Worm (Caenorhabditis elegans) whole organism, young adult: ENCODE results near the gene M05D6.2.

Source experiments
- F10E7.11 ChIP-seq: sonication (generic microtip); optimal IDR thresholded peaks from 2 replicates; lab custom pipeline; 2017; ENCODE audit warnings: mild to moderate bottlenecking, missing genetic modification characterization, moderate library complexity, missing compliant biosample characterization
- F23B12.7 ChIP-seq: sonication (generic microtip); optimal IDR thresholded peaks from 2 replicates; lab custom pipeline; 2017; ENCODE audit warnings: missing genetic modification characterization, mild to moderate bottlenecking, missing compliant biosample characterization, antibody characterized with exemption, moderate library complexity; ENCODE audit not compliant: insufficient read depth
- F55B11.4 ChIP-seq: sonication (generic microtip); optimal IDR thresholded peaks from 2 replicates; lab custom pipeline; 2016; ENCODE audit warnings: missing compliant biosample characterization, missing genetic modification characterization, borderline replicate concordance; ENCODE audit not compliant: insufficient read depth
- K11D2.4 ChIP-seq: fragments of 200-800 bp; sonication (Bioruptor generic); IDR thresholded peaks from 2 replicates; pipeline ENCODE4 v1.3.6; 2022; ENCODE audit warnings: missing genetic modification reagents, missing genetic modification characterization, missing compliant biosample characterization
- Y53G8AR.9 ChIP-seq: fragments of 200-800 bp; sonication (Bioruptor generic); conservative IDR thresholded peaks from 2 replicates; pipeline ENCODE4 v1.3.6; 2022; ENCODE audit warnings: missing genetic modification reagents, missing genetic modification characterization, missing compliant biosample characterization
- Y56A3A.18 ChIP-seq: fragments of 200-800 bp; sonication (Bioruptor generic); IDR thresholded peaks from 2 replicates; pipeline ENCODE4 v1.3.6; 2022; ENCODE audit warnings: missing genetic modification reagents, missing genetic modification characterization, missing compliant biosample characterization
- Y95B8A.8 ChIP-seq: fragments of 200-800 bp; sonication (Bioruptor generic); IDR thresholded peaks from 2 replicates; pipeline ENCODE4 v1.3.6; 2022; ENCODE audit warnings: missing genetic modification reagents, missing genetic modification characterization, missing compliant biosample characterization
- aptf-2 ChIP-seq: fragments of 200-800 bp; sonication (Bioruptor generic); conservative IDR thresholded peaks from 2 replicates; pipeline ENCODE4 v1.3.6; 2022; ENCODE audit warnings: missing genetic modification reagents, missing genetic modification characterization, missing compliant biosample characterization
- aptf-3 ChIP-seq: fragments of 200-800 bp; sonication (Bioruptor generic); IDR thresholded peaks from 2 replicates; pipeline ENCODE4 v1.3.6; 2022; ENCODE audit warnings: missing genetic modification characterization, missing compliant biosample characterization
- attf-5 ChIP-seq: fragments of 200-800 bp; sonication (Bioruptor generic); optimal IDR thresholded peaks from 2 replicates; lab custom pipeline; 2018; ENCODE audit warnings: mild to moderate bottlenecking, missing genetic modification characterization, missing compliant biosample characterization
- bed-2 ChIP-seq: fragments of 200-800 bp; sonication (Bioruptor generic); IDR thresholded peaks from 2 replicates; pipeline ENCODE4 v1.3.6; 2022; ENCODE audit warnings: missing genetic modification reagents, missing genetic modification characterization, missing compliant biosample characterization
- cebp-1 ChIP-seq, 2 experiments: fragments of 200-800 bp in 1 of 2; sonication (Bioruptor generic) in 1 of 2; sonication (generic microtip) in 1 of 2; IDR thresholded peaks in 1 of 2; optimal IDR thresholded peaks in 1 of 2; 2 replicates each; pipeline versions ENCODE4 v1.3.6 to Lab custom; 2017 to 2022; ENCODE audit warnings: missing compliant biosample characterization in 2 of 2, missing genetic modification characterization in 2 of 2, mild to moderate bottlenecking in 1 of 2, missing genetic modification reagents in 1 of 2, moderate library complexity in 1 of 2
- ceh-91 ChIP-seq: fragments of 200-800 bp; sonication (Bioruptor generic); IDR thresholded peaks from 2 replicates; pipeline ENCODE4 v1.3.6; 2022; ENCODE audit warnings: missing genetic modification reagents, missing genetic modification characterization, missing compliant biosample characterization
- chd-7 ChIP-seq: sonication (generic microtip); optimal IDR thresholded peaks from 2 replicates; lab custom pipeline; 2016; ENCODE audit warnings: mild to moderate bottlenecking, missing genetic modification characterization, moderate library complexity, missing compliant biosample characterization
- die-1 ChIP-seq: sonication (generic microtip); optimal IDR thresholded peaks from 2 replicates; lab custom pipeline; 2016; ENCODE audit warnings: missing genotype, mild to moderate bottlenecking, missing genetic modification characterization, missing compliant biosample characterization
- efl-1 ChIP-seq: fragments of 150-350 bp; optimal IDR thresholded peaks from 2 replicates; lab custom pipeline; 2014; ENCODE audit warnings: missing biosample characterization, missing genetic modification reagents, missing genetic modification characterization
- egl-18 ChIP-seq: fragments of 200-800 bp; sonication (Bioruptor generic); IDR thresholded peaks from 2 replicates; pipeline ENCODE4 v1.3.6; 2022; ENCODE audit warnings: missing genetic modification reagents, missing genetic modification characterization, missing compliant biosample characterization
- egrh-3 ChIP-seq: fragments of 200-800 bp; sonication (Bioruptor generic); IDR thresholded peaks from 2 replicates; pipeline ENCODE4 v1.3.6; 2022; ENCODE audit warnings: missing genetic modification reagents, missing genetic modification characterization, missing compliant biosample characterization
- ekl-4 ChIP-seq: fragments of 200-800 bp; sonication (Bioruptor generic); IDR thresholded peaks from 2 replicates; pipeline ENCODE4 v1.3.6; 2022; ENCODE audit warnings: missing genetic modification reagents, missing genetic modification characterization, missing compliant biosample characterization
- ets-4 ChIP-seq: fragments of 200-800 bp; sonication (Bioruptor generic); optimal IDR thresholded peaks from 2 replicates; lab custom pipeline; 2018; ENCODE audit warnings: mild to moderate bottlenecking, missing genetic modification characterization, missing compliant biosample characterization
- gei-17 ChIP-seq: fragments of 200-800 bp; sonication (Bioruptor generic); optimal IDR thresholded peaks from 2 replicates; lab custom pipeline; 2018; ENCODE audit warnings: mild to moderate bottlenecking, missing genetic modification characterization, missing compliant biosample characterization
- him-1 ChIP-seq: sonication (generic microtip); optimal IDR thresholded peaks from 2 replicates; lab custom pipeline; 2016; ENCODE audit warnings: missing genotype, missing genetic modification reagents, missing genetic modification characterization, missing compliant biosample characterization
- hmg-20 ChIP-seq: fragments of 200-800 bp; sonication (Bioruptor generic); IDR thresholded peaks from 2 replicates; pipeline ENCODE4 v1.3.6; 2022; ENCODE audit warnings: missing genetic modification reagents, missing genetic modification characterization, missing compliant biosample characterization
- hrde-1 ChIP-seq: sonication (generic microtip); optimal IDR thresholded peaks from 2 replicates; lab custom pipeline; 2016; ENCODE audit warnings: missing genetic modification characterization, mild to moderate bottlenecking, missing compliant biosample characterization, moderate library complexity, missing genotype, missing genetic modification reagents, borderline replicate concordance
- hsf-1 ChIP-seq: fragments of 200-800 bp; sonication (Bioruptor generic); IDR thresholded peaks from 2 replicates; pipeline ENCODE4 v1.3.6; 2022; ENCODE audit warnings: missing genetic modification reagents, missing genetic modification characterization, missing compliant biosample characterization
- let-526 ChIP-seq: fragments of 200-800 bp; sonication (Bioruptor generic); IDR thresholded peaks from 2 replicates; pipeline ENCODE4 v1.3.6; 2022; ENCODE audit warnings: missing genetic modification reagents, missing genetic modification characterization, missing compliant biosample characterization
- let-607 ChIP-seq, 2 experiments: fragments of 200-800 bp in 1 of 2; sonication (Bioruptor generic) in 1 of 2; sonication (generic microtip) in 1 of 2; optimal IDR thresholded peaks; 2 replicates each; lab custom pipeline; 2016 to 2018; ENCODE audit warnings: mild to moderate bottlenecking in 2 of 2, missing compliant biosample characterization in 2 of 2, missing genetic modification characterization in 2 of 2, moderate library complexity in 2 of 2, missing genotype in 1 of 2
- lin-26 ChIP-seq: fragments of 200-800 bp; sonication (Bioruptor generic); IDR thresholded peaks from 2 replicates; pipeline ENCODE4 v1.3.6; 2022; ENCODE audit warnings: missing genetic modification reagents, missing genetic modification characterization, missing compliant biosample characterization
- lsl-1 ChIP-seq: fragments of 200-800 bp; sonication (Bioruptor generic); optimal IDR thresholded peaks from 2 replicates; lab custom pipeline; 2018; ENCODE audit warnings: mild to moderate bottlenecking, missing genetic modification characterization, moderate library complexity, missing compliant biosample characterization
- madf-3 ChIP-seq: fragments of 200-800 bp; sonication (Bioruptor generic); IDR thresholded peaks from 2 replicates; pipeline ENCODE4 v1.3.6; 2022; ENCODE audit warnings: missing genetic modification reagents, missing genetic modification characterization, missing compliant biosample characterization
- madf-8 ChIP-seq: fragments of 200-800 bp; sonication (Bioruptor generic); conservative IDR thresholded peaks from 2 replicates; pipeline ENCODE4 v1.3.6; 2022; ENCODE audit warnings: missing genetic modification reagents, missing genetic modification characterization, missing compliant biosample characterization
- mxl-1 ChIP-seq: sonication (generic microtip); optimal IDR thresholded peaks from 2 replicates; lab custom pipeline; 2016; ENCODE audit warnings: missing genetic modification characterization, missing compliant biosample characterization
- nfya-2 ChIP-seq: fragments of 200-800 bp; sonication (Bioruptor generic); IDR thresholded peaks from 2 replicates; pipeline ENCODE4 v1.3.6; 2022; ENCODE audit warnings: missing genetic modification reagents, missing genetic modification characterization, missing compliant biosample characterization
- nhr-27 ChIP-seq: fragments of 200-800 bp; sonication (Bioruptor generic); optimal IDR thresholded peaks from 2 replicates; lab custom pipeline; 2018; ENCODE audit warnings: mild to moderate bottlenecking, missing genetic modification characterization, moderate library complexity, missing compliant biosample characterization
- pha-4 ChIP-seq: fragments of 150-350 bp; sonication (generic microtip); optimal IDR thresholded peaks from 2 replicates; lab custom pipeline; 2014; ENCODE audit warnings: missing biosample characterization, missing genetic modification reagents, missing genetic modification characterization
- rcor-1 ChIP-seq: fragments of 200-800 bp; sonication (Bioruptor generic); IDR thresholded peaks from 2 replicates; pipeline ENCODE4 v1.3.6; 2022; ENCODE audit warnings: missing genetic modification reagents, missing genetic modification characterization, missing compliant biosample characterization
- repo-1 ChIP-seq: sonication (generic microtip); optimal IDR thresholded peaks from 2 replicates; lab custom pipeline; 2017; ENCODE audit warnings: mild to moderate bottlenecking, missing genetic modification characterization, missing compliant biosample characterization
- snpc-1.3 ChIP-seq: sonication (generic microtip); optimal IDR thresholded peaks from 2 replicates; lab custom pipeline; 2017; ENCODE audit warnings: missing genetic modification characterization, mild to moderate bottlenecking, missing compliant biosample characterization, antibody characterized with exemption, moderate library complexity, missing genotype, missing genetic modification reagents; ENCODE audit not compliant: insufficient read depth
- tbp1 ChIP-seq: fragments of 200-800 bp; sonication (Bioruptor generic); optimal IDR thresholded peaks from 2 replicates; lab custom pipeline; 2018; ENCODE audit warnings: mild to moderate bottlenecking, missing genetic modification characterization, missing compliant biosample characterization
- unc-62 ChIP-seq: fragments of 150-350 bp; optimal IDR thresholded peaks from 2 replicates; lab custom pipeline; 2014; ENCODE audit warnings: missing biosample characterization, missing genetic modification reagents, missing genetic modification characterization
- zfh-2 ChIP-seq: fragments of 200-800 bp; sonication (Bioruptor generic); conservative IDR thresholded peaks from 2 replicates; pipeline ENCODE4 v1.3.6; 2022; ENCODE audit warnings: missing genetic modification reagents, missing genetic modification characterization, missing compliant biosample characterization
- zim-3 ChIP-seq: sonication (generic microtip); optimal IDR thresholded peaks from 2 replicates; lab custom pipeline; 2017; ENCODE audit warnings: mild to moderate bottlenecking, missing genetic modification characterization, moderate library complexity, missing compliant biosample characterization
- ztf-22 ChIP-seq: fragments of 200-800 bp; sonication (Bioruptor generic); optimal IDR thresholded peaks from 2 replicates; lab custom pipeline; 2018; ENCODE audit warnings: mild to moderate bottlenecking, missing genetic modification characterization, moderate library complexity, missing compliant biosample characterization
- ztf-28 ChIP-seq: fragments of 200-800 bp; sonication (Bioruptor generic); IDR thresholded peaks from 2 replicates; pipeline ENCODE4 v1.3.6; 2022; ENCODE audit warnings: missing genetic modification reagents, missing genetic modification characterization, missing compliant biosample characterization

M05D6.2 gene

ce11 chrII:8480166-8480565, 12.3 kb downstream of the M05D6.2 start, which contains the start of gene lact-4 (continued):
- no peak for TF ChIP-seq aptf-2 (GFP tag; lab: Robert Waterston, UW)
- no peak for TF ChIP-seq efl-1
- TF ChIP-seq lsl-1 (GFP tag; lab: Kevin White, UChicago): peak; percentile 41
- TF ChIP-seq unc-62 (GFP tag; lab: Kevin White, UChicago): no peak
- TF ChIP-seq lin-26 (GFP tag; lab: Robert Waterston, UW): no peak
- 0 out of 2 replicates have a peak, but pooled peaks have one; percentile 31 for TF ChIP-seq Y56A3A.18 (GFP tag; lab: Robert Waterston, UW)

ce11 chrII:8481033-8481708, 13.3 kb downstream of the M05D6.2 start:
- TF ChIP-seq ztf-22 (GFP tag; lab: Kevin White, UChicago) (no peak), tbp1 (GFP tag; lab: Kevin White, UChicago) (no peak), let-526 (0 out of 2 replicates have a peak, but pooled peaks have one; percentile 6), F10E7.11 (tag; lab: Kevin White, UChicago) (no peak), Y56A3A.18 (GFP tag; lab: Robert Waterston, UW) (no peak), hrde-1 (tag; lab: Kevin White, UChicago) (no peak), rcor-1 (no peak), attf-5 (no peak), egrh-3 (GFP tag; lab: Robert Waterston, UW) (no peak), egl-18 (GFP tag; lab: Robert Waterston, UW) (no peak), Y53G8AR.9 (GFP tag; lab: Robert Waterston, UW) (0 out of 2 replicates have a peak, but pooled peaks have one; percentile 16), F55B11.4 (tag; lab: Kevin White, UChicago) (no peak), cebp-1 (GFP tag; IDR thresholded peaks at IDR 0.05; lab: Robert Waterston, UW) (no peak), cebp-1 (tag; optimal IDR thresholded peaks at IDR 0.05; lab: Kevin White, UChicago) (peak; percentile 31), ekl-4 (GFP tag; lab: Robert Waterston, UW) (no peak), hmg-20 (GFP tag; lab: Robert Waterston, UW) (no peak), zim-3 (tag; lab: Kevin White, UChicago) (no peak), aptf-3 (GFP tag; lab: Robert Waterston, UW) (no peak), die-1 (tag; lab: Kevin White, UChicago) (no peak), F23B12.7 (tag; lab: Kevin White, UChicago) (peak; percentile 19), gei-17 (GFP tag; lab: Kevin White, UChicago) (peak; percentile 3), nfya-2 (GFP tag; lab: Robert Waterston, UW) (no peak), bed-2 (GFP tag; lab: Robert Waterston, UW) (no peak), let-607 (tag; optimal IDR thresholded peaks at IDR 0.05; lab: Kevin White, UChicago) (no peak), madf-8 (GFP tag; lab: Robert Waterston, UW) (no peak), ceh-91 (GFP tag; lab: Robert Waterston, UW) (no peak), nhr-27 (tag; lab: Kevin White, UChicago) (no peak), ets-4 (GFP tag; lab: Kevin White, UChicago) (no peak), ztf-28 (GFP tag; lab: Robert Waterston, UW) (no peak), chd-7 (peak; percentile 23), K11D2.4 (GFP tag; lab: Robert Waterston, UW) (peak; percentile 12; the same call in 1 of the 2 replicates), snpc-1.3 (no peak), him-1 (tag; lab: Kevin White, UChicago) (no peak), repo-1 (no peak), mxl-1 (tag; lab: Kevin White, UChicago) (no peak), madf-3 (no peak), pha-4 (tag; lab: Kevin White, UChicago) (no peak), Y95B8A.8 (GFP tag; lab: Robert Waterston, UW) (no peak), zfh-2 (GFP tag; lab: Robert Waterston, UW) (no peak), hsf-1 (GFP tag; lab: Robert Waterston, UW) (peak; percentile 81)
